Worm (Caenorhabditis elegans): ENCODE results near the gene mpst-1.

Gene mpst-1

DNA sequence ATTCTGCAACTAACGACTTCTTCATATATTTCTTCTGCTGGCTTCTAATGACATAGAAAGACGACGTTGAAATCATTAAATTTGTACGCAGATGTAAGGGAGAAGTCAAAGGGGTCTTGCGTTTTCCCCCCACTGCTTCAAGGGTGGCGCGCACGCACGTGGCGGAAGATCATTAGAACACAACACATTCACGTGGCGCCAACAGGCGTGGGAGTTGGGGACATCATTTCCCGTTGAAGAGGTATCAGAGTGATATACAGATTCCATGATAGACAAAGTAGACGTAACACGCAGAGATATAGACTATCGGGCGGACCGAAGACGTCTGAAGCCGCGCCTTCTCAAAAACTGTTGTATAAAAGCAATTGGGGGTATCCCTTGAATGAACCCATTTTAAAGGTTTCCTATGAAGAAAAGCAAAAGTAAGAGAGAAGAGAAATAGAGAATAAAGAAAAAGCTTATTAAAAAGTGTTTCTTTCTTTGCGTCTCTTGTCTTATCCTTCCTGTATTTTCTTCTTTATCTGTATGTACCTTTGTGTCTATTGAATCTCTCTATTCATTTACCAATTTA, 27.5 kb downstream of the mpst-1 start (continued):
- peak; percentile 88 for TF ChIP-seq nhr-90 (tag; optimal IDR thresholded peaks at IDR 0.05; ENCODE audit: poor library complexity)

- TF ChIP-seq efl-1 (optimal IDR thresholded peaks at IDR 0.05) (no peak), efl-1 (GFP tag; optimal IDR thresholded peaks at IDR 0.05 in 1 of 2) (peak in 1 of 2 experiments; percentile 80), nhr-28 (tag; optimal IDR thresholded peaks at IDR 0.05) (no peak), blmp-1 (tag; optimal IDR thresholded peaks at IDR 0.05) (no peak), nhr-19 (GFP tag; conservative IDR thresholded peaks at IDR 0.05) (peak; percentile 26; the same call in 1 of the 2 replicates), unc-30 (tag; optimal IDR thresholded peaks at IDR 0.05) (no peak), xbp-1 (tag; optimal IDR thresholded peaks at IDR 0.05) (no peak), lin-35 (GFP tag; optimal IDR thresholded peaks at IDR 0.05) (peak in 1 of 2 experiments; percentile 53), lir-3 (tag; optimal IDR thresholded peaks at IDR 0.05; ENCODE audit: poor library complexity) (peak; percentile 20), nhr-71 (tag; optimal IDR thresholded peaks at IDR 0.05) (peak; percentile 73), nhr-85 (tag) (peak; percentile 74), rnt-1 (tag; optimal IDR thresholded peaks at IDR 0.05) (no peak), nhr-20 (tag; optimal IDR thresholded peaks at IDR 0.05) (peak; percentile 67), snu-23 (GFP tag; optimal IDR thresholded peaks at IDR 0.05) (peak; percentile 21), nhr-76 (tag; optimal IDR thresholded peaks at IDR 0.05) (no peak), unc-62 (GFP tag; optimal IDR thresholded peaks at IDR 0.05) (no peak), pag-3 (tag; optimal IDR thresholded peaks at IDR 0.05; ENCODE audit: borderline replicate concordance, insufficient read depth) (peak; percentile 77), lin-14 (GFP tag; optimal IDR thresholded peaks at IDR 0.05) (peak; percentile 24), elt-3 (tag; optimal IDR thresholded peaks at IDR 0.05) (peak in 1 of 6 experiments; percentile 19)
These were observed 28.5 kb downstream of the mpst-1 start for ce11 chrV:11798320-11798719.

- TF ChIP-seq lin-14 (GFP tag; optimal IDR thresholded peaks at IDR 0.05) (peak; percentile 27), blmp-1 (tag; optimal IDR thresholded peaks at IDR 0.05) (peak; percentile 60), nhr-20 (tag; optimal IDR thresholded peaks at IDR 0.05) (peak; percentile 46), mef-2 (tag; optimal IDR thresholded peaks at IDR 0.05) (no peak), nhr-85 (tag) (peak; percentile 46), efl-1 (optimal IDR thresholded peaks at IDR 0.05) (no peak), efl-1 (GFP tag; optimal IDR thresholded peaks at IDR 0.05 in 1 of 2) (peak in 1 of 2 experiments; percentile 93), efl-3 (GFP tag; optimal IDR thresholded peaks at IDR 0.05) (no peak)
These were observed 29.5 kb downstream of the mpst-1 start for ce11 chrV:11797272-11797855.

ce11 chrV:11796343-11796742, 30.5 kb downstream of the mpst-1 start:
- peak; percentile 91 for TF ChIP-seq nhr-85 (tag)
- TF ChIP-seq hlh-17 (GFP tag; optimal IDR thresholded peaks at IDR 0.05; ENCODE audit: borderline replicate concordance): no peak
- no peak for TF ChIP-seq ces-1 (GFP tag; optimal IDR thresholded peaks at IDR 0.05)
- TF ChIP-seq blmp-1 (tag; optimal IDR thresholded peaks at IDR 0.05): peak; percentile 28
- peak; percentile 46 for TF ChIP-seq nhr-19 (GFP tag; conservative IDR thresholded peaks at IDR 0.05)
- no peak for TF ChIP-seq mab-9 (GFP tag; IDR thresholded peaks at IDR 0.05)
- TF ChIP-seq egl-27 (tag; optimal IDR thresholded peaks at IDR 0.05): no peak
- no peak for TF ChIP-seq aly-2 (tag; optimal IDR thresholded peaks at IDR 0.05)
- no peak for TF ChIP-seq sup-37 (GFP tag; optimal IDR thresholded peaks at IDR 0.05)
- peak in 5 of 6 experiments; percentile 30 to 90 (median 51) for TF ChIP-seq elt-3 (tag; optimal IDR thresholded peaks at IDR 0.05)
- no peak for TF ChIP-seq ceh-90 (tag; optimal IDR thresholded peaks at IDR 0.05)
- peak in 1 of 2 experiments; percentile 58 for TF ChIP-seq lsy-2 (tag; optimal IDR thresholded peaks at IDR 0.05)
- peak; percentile 1 for TF ChIP-seq lir-3 (tag; optimal IDR thresholded peaks at IDR 0.05; ENCODE audit: poor library complexity)
- TF ChIP-seq lin-13 (GFP tag; optimal IDR thresholded peaks at IDR 0.05): no peak
- TF ChIP-seq unc-130 (tag; optimal IDR thresholded peaks at IDR 0.05): peak; percentile 39
- TF ChIP-seq dsc-1 (tag; optimal IDR thresholded peaks at IDR 0.05): no peak
- TF ChIP-seq pag-3 (tag; optimal IDR thresholded peaks at IDR 0.05; ENCODE audit: borderline replicate concordance, insufficient read depth): no peak
- TF ChIP-seq nhr-20 (tag; optimal IDR thresholded peaks at IDR 0.05): peak; percentile 60
- peak; percentile 59 for TF ChIP-seq nhr-71 (tag; optimal IDR thresholded peaks at IDR 0.05)
- no peak for TF ChIP-seq mep-1 (tag; optimal IDR thresholded peaks at IDR 0.05)
- no peak for TF ChIP-seq xbp-1 (tag; optimal IDR thresholded peaks at IDR 0.05)
- TF ChIP-seq ceh-63 (GFP tag; optimal IDR thresholded peaks at IDR 0.05): no peak
- peak; percentile 51 for TF ChIP-seq tbx-2 (tag; optimal IDR thresholded peaks at IDR 0.05)
- no peak for TF ChIP-seq nhr-11 (tag; optimal IDR thresholded peaks at IDR 0.05)
- TF ChIP-seq lin-35 (GFP tag; optimal IDR thresholded peaks at IDR 0.05): peak in 1 of 2 experiments; percentile 31
- no peak for TF ChIP-seq efl-3 (GFP tag; optimal IDR thresholded peaks at IDR 0.05)
- no peak for TF ChIP-seq nhr-237 (tag; optimal IDR thresholded peaks at IDR 0.05)
- no peak for TF ChIP-seq ztf-4 (tag; optimal IDR thresholded peaks at IDR 0.05)
- TF ChIP-seq ceh-82 (tag; optimal IDR thresholded peaks at IDR 0.05): no peak
- TF ChIP-seq lin-14 (GFP tag; optimal IDR thresholded peaks at IDR 0.05): peak; percentile 34
- TF ChIP-seq snu-23 (GFP tag; optimal IDR thresholded peaks at IDR 0.05): peak; percentile 30
- TF ChIP-seq alr-1 (tag; optimal IDR thresholded peaks at IDR 0.05; ENCODE audit: borderline replicate concordance): no peak
- TF ChIP-seq hpl-2 (GFP tag; optimal IDR thresholded peaks at IDR 0.05): no peak
